Worm (Caenorhabditis elegans): ENCODE measurements around the gene wht-6.

wht-6 gene

DNA sequence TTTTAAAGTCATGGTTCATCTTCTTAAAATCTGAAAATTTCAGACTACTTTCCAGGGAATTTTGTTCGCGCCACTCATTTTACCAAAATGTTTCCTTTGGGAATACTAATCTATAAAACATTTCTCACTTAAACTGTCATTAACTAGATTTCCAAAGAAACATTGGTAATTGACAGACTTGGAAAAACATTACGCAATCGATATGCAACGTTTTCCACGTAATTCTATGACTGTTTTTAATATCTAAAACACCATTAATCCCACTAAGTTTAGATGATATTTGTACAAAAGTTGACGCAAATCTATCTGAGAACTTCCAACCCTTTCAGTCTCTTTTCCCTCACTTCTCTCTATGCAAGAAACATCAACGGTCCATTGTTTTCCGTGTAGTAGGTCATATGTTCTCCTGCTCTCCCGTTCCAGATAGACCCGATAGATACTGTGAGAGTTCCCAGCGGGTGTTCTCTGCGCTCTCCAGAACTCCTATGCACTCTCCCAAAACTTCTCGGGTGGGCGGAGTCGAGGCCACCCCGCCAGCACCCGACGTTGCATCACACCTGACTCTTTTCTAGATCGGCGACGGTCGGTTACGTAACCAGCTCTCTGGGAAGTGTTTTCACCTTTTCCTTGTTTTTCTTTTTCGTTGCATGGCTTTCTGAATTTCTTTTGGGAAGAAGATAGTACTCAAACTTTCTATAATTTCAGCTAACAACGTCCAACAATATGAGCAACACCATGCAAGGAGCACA lies 6.9 kb downstream of the wht-6 start, which contains the start of gene zip-8:
Gene zip-8, plus strand, starts transcription at position 700 of the 749 bp plus-strand sequence.
- no peak for TF ChIP-seq nhr-102 (tag; optimal IDR thresholded peaks at IDR 0.05)
- TF ChIP-seq ceh-20 (GFP tag; IDR thresholded peaks at IDR 0.05): no peak
- peak; percentile 66 for TF ChIP-seq set-16 (GFP tag; IDR thresholded peaks at IDR 0.05)
- no peak for TF ChIP-seq lim-7 (GFP tag; IDR thresholded peaks at IDR 0.05)
- TF ChIP-seq aha-1 (tag): peak; percentile 71

DNA sequence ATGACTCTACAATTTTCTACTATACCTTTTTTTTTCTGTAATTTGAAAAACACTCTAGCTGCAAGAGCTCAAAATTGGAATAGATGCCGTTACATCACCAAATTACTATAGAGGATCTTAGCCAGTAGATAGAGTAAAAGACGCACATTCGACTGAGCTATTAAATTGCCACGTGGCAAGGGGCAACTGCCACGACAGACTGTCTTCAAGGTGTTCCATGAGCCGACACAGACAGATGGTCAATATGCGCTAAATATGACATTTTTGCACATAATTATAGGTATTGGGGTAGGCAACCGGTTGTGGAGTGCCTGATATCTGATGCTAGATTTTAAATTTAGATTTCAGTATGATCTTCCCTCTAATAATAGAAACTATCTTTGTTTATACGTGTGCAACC lies 7.9 kb downstream of the wht-6 start:
- TF ChIP-seq aha-1 (tag) (peak; percentile 93), tra-1 (GFP tag; IDR thresholded peaks at IDR 0.05) (no peak), nhr-6 (tag; optimal IDR thresholded peaks at IDR 0.05) (no peak), nhr-111 (GFP tag; optimal IDR thresholded peaks at IDR 0.05) (no peak), lir-3 (tag; optimal IDR thresholded peaks at IDR 0.05) (no peak), mdt-29 (GFP tag; IDR thresholded peaks at IDR 0.05) (no peak), Y105C5A.15 (GFP tag; IDR thresholded peaks at IDR 0.05) (no peak)

DNA sequence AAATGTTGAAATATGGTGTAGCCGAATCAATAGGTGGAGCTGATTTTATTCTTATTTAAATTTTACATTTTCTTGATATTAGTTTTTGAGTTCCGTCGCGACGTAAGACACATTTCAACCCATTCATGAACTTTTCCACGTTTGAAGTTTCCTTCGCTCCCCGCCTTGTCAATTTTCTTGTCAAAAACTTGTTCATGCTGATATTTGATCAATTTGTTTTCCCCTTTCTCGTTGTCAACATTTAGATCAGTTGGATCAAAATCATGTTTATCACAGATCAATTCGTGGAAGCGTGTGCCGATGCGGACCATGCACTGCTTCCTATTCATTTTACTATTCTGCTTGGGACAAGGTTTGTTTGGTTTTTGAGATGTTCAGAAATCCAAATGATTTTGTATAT lies 11.4 kb downstream of the wht-6 start, which contains the start of gene chtb-2:
Gene chtb-2, plus strand, starts transcription at position 301 of the 400 bp plus-strand sequence.
- TF ChIP-seq lir-3 (tag; optimal IDR thresholded peaks at IDR 0.05) (no peak), zag-1 (tag; optimal IDR thresholded peaks at IDR 0.05) (no peak), nhr-102 (tag; optimal IDR thresholded peaks at IDR 0.05) (no peak)

DNA sequence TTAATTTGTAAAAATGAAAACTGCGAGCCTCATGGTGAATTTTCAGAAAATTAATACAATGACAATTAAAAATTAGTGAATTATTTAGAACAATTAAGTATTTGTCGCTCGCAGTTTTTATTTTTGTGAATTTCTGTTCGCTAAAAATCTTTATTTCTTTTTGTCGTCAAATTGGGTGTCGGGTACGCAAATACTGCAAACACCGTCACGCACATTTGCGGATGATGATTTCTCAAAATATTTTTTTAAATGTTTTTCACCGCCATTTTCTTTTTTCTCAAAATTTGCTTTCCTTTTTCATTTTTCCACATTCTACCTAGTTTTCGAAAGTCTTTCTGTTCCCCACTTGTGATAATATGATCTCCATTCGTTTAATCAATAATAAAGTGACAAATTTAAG lies 17.4 kb downstream of the wht-6 start:
- TF ChIP-seq rbr-2 (tag; optimal IDR thresholded peaks at IDR 0.05): peak; percentile 24
- no peak for TF ChIP-seq nhr-237 (tag; optimal IDR thresholded peaks at IDR 0.05)
- TF ChIP-seq dpl-1 (GFP tag; optimal IDR thresholded peaks at IDR 0.05): peak; percentile 63

DNA sequence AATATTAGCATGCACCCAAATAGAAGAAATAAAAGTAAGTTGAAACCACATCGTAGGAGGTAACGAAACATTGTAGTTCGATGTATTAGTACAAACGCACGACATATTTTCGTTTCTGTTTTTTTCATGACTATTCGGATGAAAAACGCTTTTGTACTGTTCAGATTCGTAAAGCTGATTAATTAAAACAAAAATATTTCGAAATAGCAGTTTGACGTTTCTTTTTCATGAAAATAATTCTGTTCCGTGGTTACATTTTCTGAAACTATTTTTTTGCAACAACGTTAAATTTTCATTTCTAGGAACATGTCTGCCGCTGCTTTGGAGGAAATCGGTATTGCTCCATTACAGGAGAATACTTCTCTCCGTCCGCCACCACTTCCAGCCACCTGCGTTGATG lies 17.9 kb downstream of the wht-6 start, which contains the start of gene rpt-3:
Gene rpt-3, plus strand, starts transcription at position 301 of the 400 bp plus-strand sequence.
- TF ChIP-seq pha-4 (GFP tag; IDR thresholded peaks at IDR 0.05) (peak; percentile 29; the same call in 1 of the 2 replicates), pha-4 (tag; optimal IDR thresholded peaks at IDR 0.05) (no peak), F10B5.3 (tag; optimal IDR thresholded peaks at IDR 0.05) (no peak), Y48G9A.11 (GFP tag; IDR thresholded peaks at IDR 0.05) (0 out of 2 replicates have a peak, but pooled peaks have one; percentile 11)

DNA sequence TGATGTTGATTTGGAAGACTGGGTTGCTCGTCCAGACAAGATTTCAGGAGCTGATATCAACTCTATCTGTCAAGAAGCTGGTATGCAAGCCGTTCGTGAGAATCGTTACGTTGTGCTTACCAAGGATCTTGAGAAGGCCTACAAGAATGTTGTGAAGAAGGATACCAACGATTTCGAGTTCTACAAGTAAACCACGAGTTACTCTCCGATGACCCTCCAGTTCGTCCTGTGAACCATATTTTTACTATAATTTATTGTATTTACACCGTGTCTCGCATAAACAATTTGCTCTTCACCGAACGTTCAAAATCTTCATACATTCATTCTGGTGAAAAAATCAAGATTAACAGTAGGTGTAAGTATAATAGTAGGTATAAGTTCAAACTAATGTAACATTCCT lies 19.4 kb downstream of the wht-6 start:
- TF ChIP-seq unc-62 (GFP tag; optimal IDR thresholded peaks at IDR 0.05 in 1 of 2) (peak in 1 of 2 experiments; percentile 90), unc-62 (tag; optimal IDR thresholded peaks at IDR 0.05) (no peak), spr-1 (tag; optimal IDR thresholded peaks at IDR 0.05) (no peak), nhr-6 (tag; optimal IDR thresholded peaks at IDR 0.05) (no peak), nhr-10 (tag; optimal IDR thresholded peaks at IDR 0.05) (no peak)

DNA sequence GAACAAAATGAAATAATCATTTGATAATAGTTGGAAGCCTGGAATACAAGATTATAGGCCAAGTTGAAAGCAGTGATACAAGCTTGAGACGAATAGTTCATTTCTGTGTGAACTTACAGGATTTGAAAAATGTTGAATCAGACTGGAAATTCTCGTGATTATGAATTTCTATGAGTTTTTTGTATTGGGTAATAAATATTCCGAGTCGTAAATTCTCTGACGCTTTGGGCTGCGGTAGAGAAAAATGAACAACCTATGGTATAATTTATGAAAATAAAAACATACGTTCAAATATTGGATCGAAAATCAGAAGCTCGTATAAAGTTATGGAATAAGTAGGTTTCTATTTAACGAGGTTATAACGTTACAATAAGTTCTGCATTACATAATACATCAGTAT lies 21.3 kb downstream of the wht-6 start, which contains the start of gene srb-11:
Gene srb-11, minus strand, starts transcription at position 101 of the 400 bp plus-strand sequence.
- TF ChIP-seq lin-13 (GFP tag; optimal IDR thresholded peaks at IDR 0.05): no peak
- no peak for TF ChIP-seq attf-4 (tag; optimal IDR thresholded peaks at IDR 0.05)
- TF ChIP-seq mxl-3 (GFP tag; optimal IDR thresholded peaks at IDR 0.05): no peak
- TF ChIP-seq aly-2 (tag; optimal IDR thresholded peaks at IDR 0.05): no peak
- TF ChIP-seq nhr-25 (tag; optimal IDR thresholded peaks at IDR 0.05; ENCODE audit: borderline replicate concordance, insufficient read depth): no peak
- TF ChIP-seq R02D3.7 (tag; optimal IDR thresholded peaks at IDR 0.05): no peak
- no peak for TF ChIP-seq T20F7.1 (GFP tag; optimal IDR thresholded peaks at IDR 0.05)
- no peak for TF ChIP-seq lin-38 (GFP tag; IDR thresholded peaks at IDR 0.05)

All from whole organism, L4 larva.